Worm (Caenorhabditis elegans): ENCODE measurements around the gene K02D10.4.

Gene K02D10.4

DNA sequence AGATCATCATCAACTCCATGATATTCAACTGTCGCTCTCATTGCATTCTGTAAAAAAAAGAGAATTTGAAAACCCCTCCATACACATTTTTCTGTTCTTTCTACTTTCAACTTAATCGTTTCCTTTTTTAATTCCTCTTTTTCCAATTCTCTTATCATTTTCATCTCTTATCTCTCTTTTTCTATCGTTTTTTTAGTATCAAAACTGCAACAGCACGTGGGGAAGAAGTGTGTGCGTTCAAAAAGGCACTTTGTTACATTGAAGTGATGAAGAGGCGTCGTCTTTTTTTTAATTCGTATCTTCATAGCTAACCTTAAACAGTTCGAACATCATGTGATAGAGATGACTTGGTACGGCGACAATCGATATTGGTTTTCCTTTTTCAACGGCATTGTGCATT is 40.7 kb downstream of the K02D10.4 start (continued):
- TF ChIP-seq cey-2 (tag; optimal IDR thresholded peaks at IDR 0.05; ENCODE audit: borderline replicate concordance, insufficient read depth) (peak; percentile 90), ceh-44 (GFP tag; IDR thresholded peaks at IDR 0.05) (no peak), nhr-6 (tag; optimal IDR thresholded peaks at IDR 0.05) (peak; percentile 31), aha-1 (tag) (peak; percentile 84), lin-29 (GFP tag; IDR thresholded peaks at IDR 0.05) (no peak), ceh-82 (tag; optimal IDR thresholded peaks at IDR 0.05) (no peak), spr-1 (tag; optimal IDR thresholded peaks at IDR 0.05) (no peak), lir-3 (tag; optimal IDR thresholded peaks at IDR 0.05) (no peak), dmd-9 (GFP tag; IDR thresholded peaks at IDR 0.05) (no peak), set-16 (GFP tag; IDR thresholded peaks at IDR 0.05) (no peak), ZK546.5 (tag; optimal IDR thresholded peaks at IDR 0.05) (no peak), php-3 (GFP tag; IDR thresholded peaks at IDR 0.05) (peak; percentile 83), Y75B8A.6 (GFP tag; IDR thresholded peaks at IDR 0.05) (no peak), dve-1 (tag; optimal IDR thresholded peaks at IDR 0.05; ENCODE audit: insufficient read depth) (peak; percentile 95), nhr-237 (tag; optimal IDR thresholded peaks at IDR 0.05) (no peak), unc-39 (tag; optimal IDR thresholded peaks at IDR 0.05) (no peak), madf-9 (GFP tag; conservative IDR thresholded peaks at IDR 0.05) (no peak), madf-5 (GFP tag; IDR thresholded peaks at IDR 0.05) (no peak), ceh-32 (tag; optimal IDR thresholded peaks at IDR 0.05; ENCODE audit: poor library complexity) (no peak), lin-1 (GFP tag; IDR thresholded peaks at IDR 0.05) (peak; percentile 77), zip-11 (GFP tag; IDR thresholded peaks at IDR 0.05) (no peak), nhr-25 (tag; optimal IDR thresholded peaks at IDR 0.05; ENCODE audit: borderline replicate concordance, insufficient read depth) (no peak), hif-1 (tag; optimal IDR thresholded peaks at IDR 0.05) (no peak), aly-2 (tag; optimal IDR thresholded peaks at IDR 0.05) (no peak), nhr-42 (GFP tag; IDR thresholded peaks at IDR 0.05) (no peak), duxl-1 (tag; optimal IDR thresholded peaks at IDR 0.05; ENCODE audit: poor library complexity) (no peak), dpl-1 (GFP tag; optimal IDR thresholded peaks at IDR 0.05) (peak; percentile 50), hlh-30 (tag; optimal IDR thresholded peaks at IDR 0.05; ENCODE audit: insufficient read depth) (peak; percentile 90), gei-8 (GFP tag; optimal IDR thresholded peaks at IDR 0.05) (peak; percentile 75), pqm-1 (tag; optimal IDR thresholded peaks at IDR 0.05) (peak; percentile 93), ceh-62 (tag; optimal IDR thresholded peaks at IDR 0.05) (no peak), egl-43 (GFP tag; IDR thresholded peaks at IDR 0.05) (no peak), arid-1 (GFP tag; conservative IDR thresholded peaks at IDR 0.05) (no peak), unc-130 (GFP tag; optimal IDR thresholded peaks at IDR 0.05) (no peak), ceh-28 (tag; optimal IDR thresholded peaks at IDR 0.05) (no peak), daf-19 (GFP tag; conservative IDR thresholded peaks at IDR 0.05) (no peak), F44E2.7 (GFP tag; IDR thresholded peaks at IDR 0.05) (no peak), mdt-29 (GFP tag; IDR thresholded peaks at IDR 0.05) (no peak), mep-1 (tag; optimal IDR thresholded peaks at IDR 0.05) (peak; percentile 72), lin-13 (GFP tag; optimal IDR thresholded peaks at IDR 0.05) (peak; percentile 20), Y105C5A.15 (GFP tag; IDR thresholded peaks at IDR 0.05) (no peak), daf-8 (GFP tag; IDR thresholded peaks at IDR 0.05) (no peak), zfp-2 (tag; optimal IDR thresholded peaks at IDR 0.05) (no peak), nhr-41 (GFP tag; IDR thresholded peaks at IDR 0.05) (no peak), lsy-2 (tag; optimal IDR thresholded peaks at IDR 0.05) (peak in 1 of 2 experiments; percentile 72), F37D6.2 (tag; optimal IDR thresholded peaks at IDR 0.05) (no peak), ctbp-1 (GFP tag; IDR thresholded peaks at IDR 0.05) (no peak), fos-1 (tag; optimal IDR thresholded peaks at IDR 0.05) (no peak), zag-1 (tag; optimal IDR thresholded peaks at IDR 0.05) (no peak), attf-4 (tag; optimal IDR thresholded peaks at IDR 0.05) (no peak), pha-4 (GFP tag; IDR thresholded peaks at IDR 0.05) (no peak), pha-4 (tag; optimal IDR thresholded peaks at IDR 0.05) (no peak)

All from whole organism, L4 larva.